Fruit fly (Drosophila melanogaster): ENCODE data around the gene Tsp66A.

Tsp66A gene

dm6 chr3L:7465209-7465608, at the start of gene Tsp66A, which contains the start of the genes CG42660 and CG42661:
Gene Tsp66A (plus strand): TSS chr3L:7465509.
Gene CG42660 (plus strand): TSS chr3L:7465509.
Gene CG42661 (plus strand): TSS chr3L:7465509.
- no peak for TF ChIP-seq CG8478 (optimal IDR thresholded peaks at IDR 0.05)
- TF ChIP-seq CTCF (optimal IDR thresholded peaks at IDR 0.05): no peak

- TF ChIP-seq CG8478 (optimal IDR thresholded peaks at IDR 0.05): no peak
- no peak for TF ChIP-seq CTCF (optimal IDR thresholded peaks at IDR 0.05)
Measured at dm6 chr3L:7422578-7422977, 42.7 kb upstream of the Tsp66A start.

dm6 chr3L:7423517-7423916, 41.8 kb upstream of the Tsp66A start, which contains the start of gene CG42458:
Gene CG42458 (plus strand): TSS chr3L:7423827.
- TF ChIP-seq CTCF (optimal IDR thresholded peaks at IDR 0.05) (no peak), CG8478 (optimal IDR thresholded peaks at IDR 0.05) (no peak)

- TF ChIP-seq CG8478 (optimal IDR thresholded peaks at IDR 0.05): no peak
- no peak for TF ChIP-seq CTCF (optimal IDR thresholded peaks at IDR 0.05)
Measured at dm6 chr3L:7432265-7432664, 33.0 kb upstream of the Tsp66A start.

- no peak for TF ChIP-seq CTCF (optimal IDR thresholded peaks at IDR 0.05)
Measured at dm6 chr3L:7432811-7433324, 32.4 kb upstream of the Tsp66A start.

- no peak for TF ChIP-seq CG8478 (optimal IDR thresholded peaks at IDR 0.05)
- no peak for TF ChIP-seq CTCF (optimal IDR thresholded peaks at IDR 0.05)
Measured at dm6 chr3L:7433325-7433827, 31.9 kb upstream of the Tsp66A start.

- TF ChIP-seq CG8478 (optimal IDR thresholded peaks at IDR 0.05) (no peak), CTCF (optimal IDR thresholded peaks at IDR 0.05) (no peak)
Measured at dm6 chr3L:7434198-7434597, 31.1 kb upstream of the Tsp66A start.

dm6 chr3L:7434715-7435653, 30.3 kb upstream of the Tsp66A start, which contains the start of gene Rac2:
Gene Rac2 (minus strand): TSS chr3L:7435190.
- TF ChIP-seq CG8478 (optimal IDR thresholded peaks at IDR 0.05) (no peak), CTCF (optimal IDR thresholded peaks at IDR 0.05) (no peak)

dm6 chr3L:7437366-7437765, 27.9 kb upstream of the Tsp66A start, which contains the start of gene CG14835:
Gene CG14835 (minus strand): TSS chr3L:7437466.
- TF ChIP-seq CTCF (optimal IDR thresholded peaks at IDR 0.05) (no peak), CG8478 (optimal IDR thresholded peaks at IDR 0.05) (no peak)

- no peak for TF ChIP-seq CTCF (optimal IDR thresholded peaks at IDR 0.05)
- TF ChIP-seq CG8478 (optimal IDR thresholded peaks at IDR 0.05): no peak
Measured at dm6 chr3L:7439305-7439704, 26.0 kb upstream of the Tsp66A start, which contains the start of gene sphinx1. Gene sphinx1 (minus strand): TSS chr3L:7439405.

- no peak for TF ChIP-seq CTCF (optimal IDR thresholded peaks at IDR 0.05)
- TF ChIP-seq CG8478 (optimal IDR thresholded peaks at IDR 0.05): no peak
Measured at dm6 chr3L:7440633-7441032, 24.7 kb upstream of the Tsp66A start, which contains the start of gene sphinx2. Gene sphinx2 (minus strand): TSS chr3L:7440733.

dm6 chr3L:7449097-7449496, 16.2 kb upstream of the Tsp66A start:
- TF ChIP-seq CTCF (optimal IDR thresholded peaks at IDR 0.05): no peak
- no peak for TF ChIP-seq CG8478 (optimal IDR thresholded peaks at IDR 0.05)

- no peak for TF ChIP-seq CG8478 (optimal IDR thresholded peaks at IDR 0.05)
- no peak for TF ChIP-seq CTCF (optimal IDR thresholded peaks at IDR 0.05)
Measured at dm6 chr3L:7450553-7450952, 14.8 kb upstream of the Tsp66A start, which contains the start of gene CG33278. Gene CG33278 (plus strand): TSS chr3L:7450853.

- no peak for TF ChIP-seq CTCF (optimal IDR thresholded peaks at IDR 0.05)
- TF ChIP-seq CG8478 (optimal IDR thresholded peaks at IDR 0.05): no peak
Measured at dm6 chr3L:7455849-7456248, 9.5 kb upstream of the Tsp66A start, which contains the start of gene ppk26. Gene ppk26 (plus strand): TSS chr3L:7456149.

- TF ChIP-seq CTCF (optimal IDR thresholded peaks at IDR 0.05) (no peak), CG8478 (optimal IDR thresholded peaks at IDR 0.05) (no peak)
Measured at dm6 chr3L:7470202-7470601, 4.9 kb downstream of the Tsp66A start, which contains the start of gene CG8543. Gene CG8543 (minus strand): TSS chr3L:7470302.
